Worm (Caenorhabditis elegans) whole organism, young adult: ENCODE results near the gene cdc-73.
A peak's percentile ranks its signal among the peaks of the same experiment; 100 is the strongest.

Experiments
- B0019.2 ChIP-seq: fragments of 200-800 bp; sonication (Bioruptor generic); conservative IDR thresholded peaks from 2 replicates; pipeline ENCODE4 v1.3.6; 2022; ENCODE audit warnings: missing genetic modification reagents, missing genetic modification characterization, missing compliant biosample characterization
- B0261.1 ChIP-seq: sonication (generic microtip); optimal IDR thresholded peaks from 2 replicates; lab custom pipeline; 2016; ENCODE audit warnings: mild to moderate bottlenecking, missing genetic modification characterization, moderate library complexity, missing compliant biosample characterization
- D2030.7 ChIP-seq: fragments of 200-800 bp; sonication (Bioruptor generic); IDR thresholded peaks from 2 replicates; pipeline ENCODE4 v1.3.6; 2022; ENCODE audit warnings: missing genetic modification reagents, missing genetic modification characterization, missing compliant biosample characterization
- F37B4.10 ChIP-seq: fragments of 200-800 bp; sonication (Bioruptor generic); IDR thresholded peaks from 2 replicates; pipeline ENCODE4 v1.3.6; 2022; ENCODE audit warnings: missing genetic modification characterization, missing compliant biosample characterization
- F39B2.1 ChIP-seq: fragments of 200-800 bp; sonication (Bioruptor generic); IDR thresholded peaks from 2 replicates; pipeline ENCODE4 v1.3.6; 2022; ENCODE audit warnings: missing genetic modification reagents, missing genetic modification characterization, missing compliant biosample characterization
- F57A8.1 ChIP-seq: fragments of 200-800 bp; sonication (Bioruptor generic); optimal IDR thresholded peaks from 2 replicates; lab custom pipeline; 2018; ENCODE audit warnings: mild to moderate bottlenecking, missing genetic modification characterization, moderate library complexity, missing compliant biosample characterization
- F57C9.4 ChIP-seq: sonication (generic microtip); optimal IDR thresholded peaks from 2 replicates; lab custom pipeline; 2017; ENCODE audit warnings: mild to moderate bottlenecking, missing genetic modification characterization, missing compliant biosample characterization
- Y53G8AR.9 ChIP-seq: fragments of 200-800 bp; sonication (Bioruptor generic); conservative IDR thresholded peaks from 2 replicates; pipeline ENCODE4 v1.3.6; 2022; ENCODE audit warnings: missing genetic modification reagents, missing genetic modification characterization, missing compliant biosample characterization
- Y95B8A.8 ChIP-seq: fragments of 200-800 bp; sonication (Bioruptor generic); IDR thresholded peaks from 2 replicates; pipeline ENCODE4 v1.3.6; 2022; ENCODE audit warnings: missing genetic modification reagents, missing genetic modification characterization, missing compliant biosample characterization
- ama-1 ChIP-seq, 3 experiments: fragments of 150-350 bp in 1 of 3; sonication (generic microtip) in 2 of 3; optimal IDR thresholded peaks; 2 replicates each; lab custom pipeline; 2014 to 2018; ENCODE audit warnings: missing biosample characterization in 2 of 3, missing genetic modification characterization in 2 of 3, missing genetic modification reagents in 2 of 3
- atf-7 ChIP-seq: sonication (generic microtip); optimal IDR thresholded peaks from 2 replicates; lab custom pipeline; 2017; ENCODE audit warnings: mild to moderate bottlenecking, missing genetic modification characterization, missing compliant biosample characterization
- bed-1 ChIP-seq: fragments of 200-800 bp; sonication (Bioruptor generic); IDR thresholded peaks from 2 replicates; pipeline ENCODE4 v1.3.6; 2022; ENCODE audit warnings: missing genetic modification reagents, missing genetic modification characterization, missing compliant biosample characterization
- cebp-1 ChIP-seq, 2 experiments: fragments of 200-800 bp in 1 of 2; sonication (Bioruptor generic) in 1 of 2; sonication (generic microtip) in 1 of 2; IDR thresholded peaks in 1 of 2; optimal IDR thresholded peaks in 1 of 2; 2 replicates each; pipeline versions ENCODE4 v1.3.6 to Lab custom; 2017 to 2022; ENCODE audit warnings: missing compliant biosample characterization in 2 of 2, missing genetic modification characterization in 2 of 2, mild to moderate bottlenecking in 1 of 2, missing genetic modification reagents in 1 of 2, moderate library complexity in 1 of 2
- ceh-40 ChIP-seq: fragments of 200-800 bp; sonication (Bioruptor generic); IDR thresholded peaks from 2 replicates; pipeline ENCODE4 v1.3.6; 2022; ENCODE audit warnings: missing genetic modification characterization, missing compliant biosample characterization
- ceh-91 ChIP-seq: fragments of 200-800 bp; sonication (Bioruptor generic); IDR thresholded peaks from 2 replicates; pipeline ENCODE4 v1.3.6; 2022; ENCODE audit warnings: missing genetic modification reagents, missing genetic modification characterization, missing compliant biosample characterization
- chd-7 ChIP-seq: sonication (generic microtip); optimal IDR thresholded peaks from 2 replicates; lab custom pipeline; 2016; ENCODE audit warnings: mild to moderate bottlenecking, missing genetic modification characterization, moderate library complexity, missing compliant biosample characterization
- die-1 ChIP-seq: sonication (generic microtip); optimal IDR thresholded peaks from 2 replicates; lab custom pipeline; 2016; ENCODE audit warnings: missing genotype, mild to moderate bottlenecking, missing genetic modification characterization, missing compliant biosample characterization
- dox-1 ChIP-seq: fragments of 200-800 bp; sonication (Bioruptor generic); IDR thresholded peaks from 2 replicates; pipeline ENCODE4 v1.3.6; 2022; ENCODE audit warnings: missing genetic modification reagents, missing genetic modification characterization, missing compliant biosample characterization
- egl-18 ChIP-seq: fragments of 200-800 bp; sonication (Bioruptor generic); IDR thresholded peaks from 2 replicates; pipeline ENCODE4 v1.3.6; 2022; ENCODE audit warnings: missing genetic modification reagents, missing genetic modification characterization, missing compliant biosample characterization
- egrh-3 ChIP-seq: fragments of 200-800 bp; sonication (Bioruptor generic); IDR thresholded peaks from 2 replicates; pipeline ENCODE4 v1.3.6; 2022; ENCODE audit warnings: missing genetic modification reagents, missing genetic modification characterization, missing compliant biosample characterization
- hlh-26 ChIP-seq: fragments of 200-800 bp; sonication (Bioruptor generic); conservative IDR thresholded peaks from 2 replicates; pipeline ENCODE4 v1.3.6; 2022; ENCODE audit warnings: missing genetic modification reagents, missing genetic modification characterization, missing compliant biosample characterization
- hmg-20 ChIP-seq: fragments of 200-800 bp; sonication (Bioruptor generic); IDR thresholded peaks from 2 replicates; pipeline ENCODE4 v1.3.6; 2022; ENCODE audit warnings: missing genetic modification reagents, missing genetic modification characterization, missing compliant biosample characterization
- hsf-1 ChIP-seq: fragments of 200-800 bp; sonication (Bioruptor generic); IDR thresholded peaks from 2 replicates; pipeline ENCODE4 v1.3.6; 2022; ENCODE audit warnings: missing genetic modification reagents, missing genetic modification characterization, missing compliant biosample characterization
- lag-1 ChIP-seq: fragments of 200-800 bp; sonication (Bioruptor generic); IDR thresholded peaks from 2 replicates; pipeline ENCODE4 v1.3.6; 2022; ENCODE audit warnings: missing genetic modification reagents, missing genetic modification characterization, missing compliant biosample characterization
- let-526 ChIP-seq: fragments of 200-800 bp; sonication (Bioruptor generic); IDR thresholded peaks from 2 replicates; pipeline ENCODE4 v1.3.6; 2022; ENCODE audit warnings: missing genetic modification reagents, missing genetic modification characterization, missing compliant biosample characterization
- let-607 ChIP-seq, 2 experiments: fragments of 200-800 bp in 1 of 2; sonication (Bioruptor generic) in 1 of 2; sonication (generic microtip) in 1 of 2; optimal IDR thresholded peaks; 2 replicates each; lab custom pipeline; 2016 to 2018; ENCODE audit warnings: mild to moderate bottlenecking in 2 of 2, missing compliant biosample characterization in 2 of 2, missing genetic modification characterization in 2 of 2, moderate library complexity in 2 of 2, missing genotype in 1 of 2
- lin-35 ChIP-seq, 3 experiments: fragments of 150-350 bp in 2 of 3; sonication (generic microtip) in 1 of 3; optimal IDR thresholded peaks; 2 replicates each; lab custom pipeline; 2014 to 2018; ENCODE audit warnings: missing biosample characterization in 3 of 3, missing genetic modification characterization in 3 of 3, missing genetic modification reagents in 3 of 3
- lin-40 ChIP-seq: sonication (generic microtip); optimal IDR thresholded peaks from 2 replicates; lab custom pipeline; 2016; ENCODE audit warnings: missing genetic modification characterization, mild to moderate bottlenecking, missing compliant biosample characterization, missing genotype, missing genetic modification reagents
- lin-54 ChIP-seq: fragments of 200-800 bp; sonication (Bioruptor generic); optimal IDR thresholded peaks from 2 replicates; lab custom pipeline; 2018; ENCODE audit warnings: mild to moderate bottlenecking, missing genetic modification characterization, missing compliant biosample characterization
- madf-3 ChIP-seq: fragments of 200-800 bp; sonication (Bioruptor generic); IDR thresholded peaks from 2 replicates; pipeline ENCODE4 v1.3.6; 2022; ENCODE audit warnings: missing genetic modification reagents, missing genetic modification characterization, missing compliant biosample characterization
- nfya-2 ChIP-seq: fragments of 200-800 bp; sonication (Bioruptor generic); IDR thresholded peaks from 2 replicates; pipeline ENCODE4 v1.3.6; 2022; ENCODE audit warnings: missing genetic modification reagents, missing genetic modification characterization, missing compliant biosample characterization
- nfyb-1 ChIP-seq: fragments of 200-800 bp; sonication (Bioruptor generic); IDR thresholded peaks from 2 replicates; pipeline ENCODE4 v1.3.6; 2022; ENCODE audit warnings: missing genetic modification reagents, missing genetic modification characterization, missing compliant biosample characterization
- nhr-120 ChIP-seq: fragments of 200-800 bp; sonication (Bioruptor generic); IDR thresholded peaks from 2 replicates; pipeline ENCODE4 v1.3.6; 2022; ENCODE audit warnings: missing genetic modification characterization, missing compliant biosample characterization
- nhr-179 ChIP-seq: sonication (generic microtip); optimal IDR thresholded peaks from 2 replicates; lab custom pipeline; 2016; ENCODE audit warnings: mild to moderate bottlenecking, missing genetic modification characterization, missing compliant biosample characterization
- nhr-27 ChIP-seq: fragments of 200-800 bp; sonication (Bioruptor generic); optimal IDR thresholded peaks from 2 replicates; lab custom pipeline; 2018; ENCODE audit warnings: mild to moderate bottlenecking, missing genetic modification characterization, moderate library complexity, missing compliant biosample characterization
- nhr-80 ChIP-seq: sonication (generic microtip); optimal IDR thresholded peaks from 2 replicates; lab custom pipeline; 2016; ENCODE audit warnings: missing genetic modification characterization, missing compliant biosample characterization
- pbrm-1 ChIP-seq: fragments of 200-800 bp; sonication (Bioruptor generic); IDR thresholded peaks from 2 replicates; pipeline ENCODE4 v1.3.6; 2022; ENCODE audit warnings: missing genetic modification reagents, missing genetic modification characterization, missing compliant biosample characterization
- repo-1 ChIP-seq: sonication (generic microtip); optimal IDR thresholded peaks from 2 replicates; lab custom pipeline; 2017; ENCODE audit warnings: mild to moderate bottlenecking, missing genetic modification characterization, missing compliant biosample characterization
- snpc-1.1 ChIP-seq: sonication (generic microtip); optimal IDR thresholded peaks from 2 replicates; lab custom pipeline; 2017; ENCODE audit warnings: missing genetic modification characterization, mild to moderate bottlenecking, missing compliant biosample characterization, antibody characterized with exemption, moderate library complexity, missing genotype, missing genetic modification reagents; ENCODE audit not compliant: insufficient read depth
- snpc-1.3 ChIP-seq: sonication (generic microtip); optimal IDR thresholded peaks from 2 replicates; lab custom pipeline; 2017; ENCODE audit warnings: missing genetic modification characterization, mild to moderate bottlenecking, missing compliant biosample characterization, antibody characterized with exemption, moderate library complexity, missing genotype, missing genetic modification reagents; ENCODE audit not compliant: insufficient read depth
- somi-1 ChIP-seq: fragments of 200-800 bp; sonication (Bioruptor generic); optimal IDR thresholded peaks from 2 replicates; lab custom pipeline; 2018; ENCODE audit warnings: mild to moderate bottlenecking, missing genetic modification characterization, missing compliant biosample characterization
- zfh-2 ChIP-seq: fragments of 200-800 bp; sonication (Bioruptor generic); conservative IDR thresholded peaks from 2 replicates; pipeline ENCODE4 v1.3.6; 2022; ENCODE audit warnings: missing genetic modification reagents, missing genetic modification characterization, missing compliant biosample characterization
- ztf-22 ChIP-seq: fragments of 200-800 bp; sonication (Bioruptor generic); optimal IDR thresholded peaks from 2 replicates; lab custom pipeline; 2018; ENCODE audit warnings: mild to moderate bottlenecking, missing genetic modification characterization, moderate library complexity, missing compliant biosample characterization

The cdc-73 gene

DNA sequence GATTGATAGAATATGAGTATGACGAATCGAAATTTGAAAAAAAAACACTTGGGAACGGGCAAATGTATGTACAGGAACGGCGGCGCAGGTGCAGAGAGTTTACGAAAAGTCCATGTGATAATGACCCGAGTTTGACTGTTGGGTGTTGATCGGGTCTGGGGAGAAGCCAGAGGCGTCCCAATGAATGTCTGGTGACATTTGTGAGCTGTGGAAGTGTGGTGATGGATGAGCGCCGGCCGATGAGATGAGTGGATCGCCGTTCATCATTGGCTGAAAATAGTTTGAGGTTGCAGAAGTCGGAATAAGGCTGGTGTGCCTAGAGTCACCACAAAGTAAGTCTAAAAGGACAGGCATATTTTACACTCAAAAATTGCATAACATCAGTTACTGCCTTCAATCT, 26.7 kb upstream of the cdc-73 start (continued):
- no peak for TF ChIP-seq D2030.7

DNA sequence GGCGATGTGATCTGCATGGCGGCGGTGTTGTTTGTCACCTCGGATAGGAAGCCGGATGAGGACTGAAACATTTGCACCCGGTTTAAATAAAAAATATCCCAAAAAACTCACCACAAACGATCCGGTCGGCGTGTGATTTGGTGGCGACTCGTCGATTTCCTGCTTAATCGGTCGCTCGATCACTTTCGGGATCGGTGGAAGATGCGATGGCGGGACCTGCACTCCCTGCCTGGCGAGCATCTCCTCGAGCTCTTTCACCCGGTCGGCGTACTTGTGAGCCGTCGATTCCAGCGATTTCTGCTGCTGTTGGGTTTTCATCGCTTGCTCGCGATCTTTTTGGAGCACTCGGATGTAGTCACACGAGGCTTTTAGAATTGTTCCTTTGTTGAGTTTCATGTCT, 25.7 kb upstream of the cdc-73 start:
- TF ChIP-seq egrh-3 (GFP tag; lab: Robert Waterston, UW) (peak; percentile 43; the same call in 1 of the 2 replicates), nfyb-1 (0 out of 2 replicates have a peak, but pooled peaks have one; percentile 38), B0019.2 (GFP tag; lab: Robert Waterston, UW) (no peak), snpc-1.3 (tag; lab: Kevin White, UChicago) (no peak), zfh-2 (GFP tag; lab: Robert Waterston, UW) (peak; percentile 73), hlh-26 (GFP tag; lab: Robert Waterston, UW) (no peak), ceh-40 (no peak)

DNA sequence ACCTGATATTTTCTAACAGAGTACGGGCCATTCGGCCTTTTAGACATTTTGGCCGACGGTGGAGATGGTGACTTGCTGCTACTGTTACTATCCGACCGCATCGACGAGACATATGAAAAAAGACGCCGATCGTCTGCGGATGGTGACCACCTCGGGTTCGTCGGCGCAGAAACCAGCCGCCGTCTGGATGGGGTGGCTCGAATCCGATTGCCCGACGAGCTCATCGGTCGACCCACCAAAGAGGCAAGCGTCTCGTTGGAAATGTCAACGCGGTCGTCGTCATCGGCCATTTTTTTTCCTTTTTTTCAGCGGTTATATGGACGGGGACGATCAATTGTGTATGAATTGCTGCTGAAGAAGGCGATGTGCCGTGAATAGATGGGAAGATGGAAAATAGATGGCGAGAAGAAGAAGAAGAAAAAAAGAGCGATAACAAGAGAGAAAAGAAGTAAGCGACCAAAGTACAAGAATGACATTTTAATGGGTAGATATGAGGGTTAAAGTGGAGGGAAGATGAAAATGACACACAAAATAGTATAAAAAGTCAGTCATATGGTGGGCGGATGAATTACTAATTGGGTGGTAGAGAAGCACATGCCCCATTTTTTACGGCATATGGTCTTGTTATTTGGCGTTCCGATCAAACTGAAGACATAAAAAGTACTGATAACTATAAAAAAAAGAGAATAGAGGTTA, 23.5 kb upstream of the cdc-73 start:
- TF ChIP-seq Y53G8AR.9: no peak
- no peak for TF ChIP-seq atf-7 (tag; lab: Kevin White, UChicago)
- no peak for TF ChIP-seq lin-54
- no peak for TF ChIP-seq lin-35 (GFP tag; optimal IDR thresholded peaks at IDR 0.05; lab: Kevin White, UChicago)
- no peak for TF ChIP-seq ceh-91
- no peak for TF ChIP-seq nhr-120 (GFP tag; lab: Robert Waterston, UW)
- TF ChIP-seq lag-1: no peak
- no peak for TF ChIP-seq nfya-2
- TF ChIP-seq chd-7: peak; percentile 22
- no peak for TF ChIP-seq repo-1 (tag; lab: Kevin White, UChicago)
- TF ChIP-seq ztf-22 (GFP tag; lab: Kevin White, UChicago): no peak
- TF ChIP-seq B0261.1 (tag; lab: Kevin White, UChicago): no peak
- TF ChIP-seq nhr-80 (tag; lab: Kevin White, UChicago): peak; percentile 50
- no peak for TF ChIP-seq let-607 (tag; optimal IDR thresholded peaks at IDR 0.05; lab: Kevin White, UChicago)
- TF ChIP-seq F39B2.1 (GFP tag; lab: Robert Waterston, UW): no peak
- no peak for TF ChIP-seq die-1
- 0 out of 2 replicates have a peak, but pooled peaks have one; percentile 37 for TF ChIP-seq F37B4.10 (GFP tag; lab: Robert Waterston, UW)
- TF ChIP-seq cebp-1 (GFP tag; IDR thresholded peaks at IDR 0.05; lab: Robert Waterston, UW): no peak
- TF ChIP-seq cebp-1 (tag; optimal IDR thresholded peaks at IDR 0.05; lab: Kevin White, UChicago): peak; percentile 1
- no peak for TF ChIP-seq madf-3 (GFP tag; lab: Robert Waterston, UW)
- TF ChIP-seq hsf-1 (GFP tag; lab: Robert Waterston, UW): no peak
- no peak for TF ChIP-seq lin-40
- no peak for TF ChIP-seq let-526 (GFP tag; lab: Robert Waterston, UW)
- TF ChIP-seq hmg-20: no peak
- no peak for TF ChIP-seq F57A8.1
- no peak for TF ChIP-seq snpc-1.1 (tag; lab: Kevin White, UChicago)
- no peak for TF ChIP-seq ama-1 (optimal IDR thresholded peaks at IDR 0.05; lab: Kevin White, UChicago)
- TF ChIP-seq ama-1 (GFP tag; optimal IDR thresholded peaks at IDR 0.05; lab: Kevin White, UChicago): no peak
- no peak for TF ChIP-seq nhr-179 (tag; lab: Kevin White, UChicago)
- TF ChIP-seq dox-1 (GFP tag; lab: Robert Waterston, UW): no peak
- TF ChIP-seq somi-1 (GFP tag; lab: Kevin White, UChicago): peak; percentile 35
- no peak for TF ChIP-seq bed-1 (GFP tag; lab: Robert Waterston, UW)
- TF ChIP-seq nhr-27 (tag; lab: Kevin White, UChicago): no peak
- no peak for TF ChIP-seq Y95B8A.8 (GFP tag; lab: Robert Waterston, UW)
- TF ChIP-seq pbrm-1: no peak
- TF ChIP-seq egrh-3 (GFP tag; lab: Robert Waterston, UW): peak; percentile 32; the same call in 1 of the 2 replicates
- no peak for TF ChIP-seq F57C9.4 (tag; lab: Kevin White, UChicago)
- TF ChIP-seq egl-18 (GFP tag; lab: Robert Waterston, UW): no peak
